Fruit fly (Drosophila melanogaster) whole organism, wandering third instar larva: Measurements from ENCODE around the gene pst.

Experiments
- Hr78 ChIP-seq: fragments of >200 bp; optimal IDR thresholded peaks from 2 replicates; lab custom pipeline; 2017; ENCODE audit warnings: missing biosample characterization, missing genetic modification characterization
- Jra ChIP-seq: sonication (Bioruptor generic); optimal IDR thresholded peaks from 2 replicates; lab custom pipeline; 2016; ENCODE audit warnings: missing biosample characterization, missing genetic modification characterization
- Myc ChIP-seq: fragments of >200 bp; optimal IDR thresholded peaks from 2 replicates; lab custom pipeline; 2017
- OdsH ChIP-seq: fragments of 200-800 bp; sonication (Bioruptor generic); optimal IDR thresholded peaks from 2 replicates; lab custom pipeline; 2016; ENCODE audit warnings: missing biosample characterization, mild to moderate bottlenecking, missing genetic modification characterization
- foxo ChIP-seq, 2 experiments: fragments of 200-800 bp; sonication (Bioruptor generic); optimal IDR thresholded peaks; 2 replicates in 1 of 2; 3 replicates in 1 of 2; lab custom pipeline; 2016 to 2017; ENCODE audit warnings: missing biosample characterization in 2 of 2, missing genetic modification characterization in 2 of 2
- h ChIP-seq: fragments of 200-800 bp; sonication (Bioruptor generic); optimal IDR thresholded peaks from 3 replicates; lab custom pipeline; 2016; ENCODE audit warnings: missing biosample characterization, mild to moderate bottlenecking, missing genetic modification characterization
- sage ChIP-seq: fragments of 200-800 bp; sonication (Bioruptor generic); optimal IDR thresholded peaks from 2 replicates; lab custom pipeline; 2016; ENCODE audit warnings: missing biosample characterization, mild to moderate bottlenecking, missing genetic modification characterization

DNA sequence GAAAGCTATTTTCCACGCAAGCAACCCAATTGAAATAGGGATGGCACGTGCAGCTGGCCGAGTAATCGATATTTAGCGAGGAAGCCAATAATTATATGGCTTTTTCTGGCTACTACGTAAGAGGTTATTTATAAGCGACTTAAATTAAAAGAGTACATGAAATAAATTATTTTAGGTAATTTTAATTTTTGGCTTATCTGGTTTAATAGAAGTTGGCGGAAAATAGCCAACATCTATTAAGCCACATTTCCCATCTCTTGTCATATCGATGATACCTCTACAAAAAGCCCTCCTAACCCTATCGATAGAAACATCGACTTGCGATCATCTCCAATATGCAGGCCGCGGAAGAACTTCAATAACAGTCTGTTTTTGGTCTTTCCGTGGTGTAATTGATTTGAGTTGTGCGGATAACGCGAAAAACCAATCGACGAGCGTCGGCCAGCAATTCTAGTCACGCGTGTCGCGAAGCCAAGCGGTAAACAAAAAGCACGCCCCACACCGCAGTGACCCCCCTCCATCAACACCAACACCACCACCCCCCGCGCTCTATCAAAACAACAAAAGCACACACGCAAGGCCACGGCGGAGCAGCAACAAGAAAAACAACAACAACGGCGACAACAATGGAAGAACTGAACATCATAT lies 12.0 kb downstream of the pst start, which contains the start of the genes Srp19 and qm:
- TF ChIP-seq h (GFP tag; lab: Kevin White, UChicago) = peak; percentile 69
- TF ChIP-seq foxo (GFP tag; optimal IDR thresholded peaks at IDR 0.05; lab: Kevin White, UChicago) = peak in 1 of 2 experiments; percentile 77
- TF ChIP-seq Jra = peak; percentile 66
- no peak for TF ChIP-seq Hr78 (GFP tag; lab: Kevin White, UChicago)
- TF ChIP-seq sage (GFP tag; lab: Kevin White, UChicago) = no peak
- TF ChIP-seq Myc (lab: Kevin White, UChicago) = peak; percentile 87
- peak; percentile 12 for TF ChIP-seq OdsH
